Fruit fly (Drosophila melanogaster) whole organism, embryonic: ENCODE data around the gene RabX5.

Experiments used
- ATbp ChIP-seq: fragments of 200-800 bp; sonication (Bioruptor generic); optimal IDR thresholded peaks from 2 replicates; lab custom pipeline; 2017; ENCODE audit warnings: missing biosample characterization, mild to moderate bottlenecking, missing genetic modification characterization, missing genetic modification reagents
- Atf-2 ChIP-seq: fragments of 200-800 bp; sonication (Bioruptor generic); optimal IDR thresholded peaks from 2 replicates; lab custom pipeline; 2016; ENCODE audit warnings: missing biosample characterization, missing genetic modification characterization
- CG10565 ChIP-seq: fragments of 200-800 bp; sonication (Bioruptor generic); optimal IDR thresholded peaks from 3 replicates; lab custom pipeline; 2016; ENCODE audit warnings: missing biosample characterization, mild to moderate bottlenecking, missing genetic modification characterization
- CG12236 ChIP-seq: fragments of 200-800 bp; sonication (Bioruptor generic); optimal IDR thresholded peaks from 2 replicates; lab custom pipeline; 2016; ENCODE audit warnings: missing biosample characterization, missing genetic modification characterization
- CG12299 ChIP-seq: fragments of 200-800 bp; sonication (Bioruptor generic); optimal IDR thresholded peaks from 2 replicates; lab custom pipeline; 2018; ENCODE audit warnings: missing biosample characterization, mild to moderate bottlenecking, missing genetic modification characterization
- CG12769 ChIP-seq: fragments of 200-800 bp; sonication (Bioruptor generic); optimal IDR thresholded peaks from 2 replicates; lab custom pipeline; 2019; ENCODE audit warnings: missing biosample characterization, mild to moderate bottlenecking, missing genetic modification characterization, moderate library complexity
- CG15073 ChIP-seq: fragments of 200-800 bp; sonication (Bioruptor generic); optimal IDR thresholded peaks from 2 replicates; lab custom pipeline; 2016; ENCODE audit warnings: missing biosample characterization, missing genetic modification characterization
- CG16863 ChIP-seq: fragments of 200-800 bp; sonication (Bioruptor generic); optimal IDR thresholded peaks from 3 replicates; lab custom pipeline; 2016; ENCODE audit warnings: missing biosample characterization, missing genetic modification characterization
- CG17568 ChIP-seq: fragments of 200-800 bp; sonication (Bioruptor generic); optimal IDR thresholded peaks from 2 replicates; lab custom pipeline; 2018; ENCODE audit warnings: missing biosample characterization, mild to moderate bottlenecking, missing genetic modification characterization, moderate library complexity
- CG17802 ChIP-seq: fragments of 200-800 bp; sonication (Bioruptor generic); optimal IDR thresholded peaks from 2 replicates; lab custom pipeline; 2018; ENCODE audit warnings: missing biosample characterization, mild to moderate bottlenecking, missing genetic modification characterization, moderate library complexity
- CG2199 ChIP-seq: fragments of 200-800 bp; sonication (Bioruptor generic); IDR thresholded peaks from 3 replicates; pipeline ENCODE4 v1.3.6; 2022; ENCODE audit warnings: missing biosample characterization, missing genetic modification characterization
- CG32767 ChIP-seq: fragments of 200-800 bp; sonication (Bioruptor generic); IDR thresholded peaks from 2 replicates; pipeline ENCODE4 v1.3.6; 2022; ENCODE audit warnings: missing biosample characterization, missing genetic modification characterization
- CG34224 ChIP-seq: fragments of 200-800 bp; sonication (Bioruptor generic); IDR thresholded peaks from 3 replicates; pipeline ENCODE4 v1.3.6; 2022; ENCODE audit warnings: missing biosample characterization, missing genetic modification characterization; ENCODE audit not compliant: partially characterized antibody
- CG4404 ChIP-seq: fragments of 200-800 bp; sonication (Bioruptor generic); IDR thresholded peaks from 2 replicates; pipeline ENCODE4 v1.3.6; 2022; ENCODE audit warnings: missing biosample characterization, missing genetic modification characterization
- CG5245 ChIP-seq: fragments of 200-800 bp; sonication (Bioruptor generic); optimal IDR thresholded peaks from 3 replicates; lab custom pipeline; 2016; ENCODE audit warnings: missing biosample characterization, missing genetic modification characterization
- CG5953 ChIP-seq: fragments of 200-800 bp; sonication (Bioruptor generic); IDR thresholded peaks from 2 replicates; pipeline ENCODE4 v1.3.6; 2022; ENCODE audit warnings: missing biosample characterization, missing genetic modification characterization
- CG9727 ChIP-seq: fragments of 200-800 bp; sonication (Bioruptor generic); optimal IDR thresholded peaks from 3 replicates; lab custom pipeline; 2017; ENCODE audit warnings: missing biosample characterization, mild to moderate bottlenecking, missing genetic modification characterization
- CoRest ChIP-seq: fragments of 200-800 bp; sonication (Bioruptor generic); optimal IDR thresholded peaks from 3 replicates; lab custom pipeline; 2018; ENCODE audit warnings: missing biosample characterization, mild to moderate bottlenecking, missing genetic modification characterization, moderate library complexity
- Dp ChIP-seq: fragments of 200-800 bp; sonication (Bioruptor generic); optimal IDR thresholded peaks from 2 replicates; lab custom pipeline; 2018; ENCODE audit warnings: missing biosample characterization, mild to moderate bottlenecking, missing genetic modification characterization, moderate library complexity
- Hmr ChIP-seq: fragments of 200-800 bp; sonication (Bioruptor generic); optimal IDR thresholded peaks from 3 replicates; lab custom pipeline; 2017; ENCODE audit warnings: mild to moderate bottlenecking, missing biosample characterization, missing genetic modification reagents, missing genetic modification characterization
- Hr3 ChIP-seq: fragments of 200-800 bp; sonication (Bioruptor generic); optimal IDR thresholded peaks from 3 replicates; lab custom pipeline; 2016; ENCODE audit warnings: missing biosample characterization, missing genetic modification characterization
- Jarid2 ChIP-seq: fragments of 200-800 bp; sonication (Bioruptor generic); optimal IDR thresholded peaks from 3 replicates; lab custom pipeline; 2017; ENCODE audit warnings: mild to moderate bottlenecking, missing biosample characterization, missing genetic modification reagents, missing genetic modification characterization
- Lhr ChIP-seq: fragments of 200-800 bp; sonication (Bioruptor generic); optimal IDR thresholded peaks from 3 replicates; lab custom pipeline; 2017; ENCODE audit warnings: mild to moderate bottlenecking, missing biosample characterization, missing genetic modification reagents, missing genetic modification characterization
- Med ChIP-seq: fragments of 200-800 bp; sonication (Bioruptor generic); peaks from one replicate; lab custom pipeline; 2016; ENCODE audit warnings: missing biosample characterization, missing genetic modification characterization, mild to moderate bottlenecking, inconsistent platforms, moderate library complexity
- NfI ChIP-seq: fragments of 200-800 bp; sonication (Bioruptor generic); optimal IDR thresholded peaks from 3 replicates; lab custom pipeline; 2018; ENCODE audit warnings: missing biosample characterization, mild to moderate bottlenecking, missing genetic modification characterization, moderate library complexity
- Ssrp ChIP-seq: fragments of 200-800 bp; sonication (Bioruptor generic); optimal IDR thresholded peaks from 2 replicates; lab custom pipeline; 2018; ENCODE audit warnings: missing biosample characterization, mild to moderate bottlenecking, missing genetic modification characterization, moderate library complexity
- TFAM ChIP-seq: fragments of 200-800 bp; sonication (Bioruptor generic); optimal IDR thresholded peaks from 2 replicates; lab custom pipeline; 2017; ENCODE audit warnings: missing biosample characterization, missing genetic modification characterization, inconsistent platforms
- Trl ChIP-seq, 3 experiments: fragments of >200 bp in 2 of 3; fragments of 200-800 bp in 1 of 3; sonication (Bioruptor generic) in 1 of 3; optimal IDR thresholded peaks; 2 replicates in 1 of 3; 3 replicates in 2 of 3; lab custom pipeline; 2016 to 2017; ENCODE audit warnings: missing biosample characterization in 1 of 3, missing genetic modification characterization in 1 of 3
- Vsx1 ChIP-seq: fragments of 200-800 bp; sonication (Bioruptor generic); optimal IDR thresholded peaks from 2 replicates; lab custom pipeline; 2017; ENCODE audit warnings: missing biosample characterization, mild to moderate bottlenecking, missing genetic modification characterization, missing genetic modification reagents
- Xbp1 ChIP-seq: fragments of 200-800 bp; sonication (Bioruptor generic); optimal IDR thresholded peaks from 3 replicates; lab custom pipeline; 2016; ENCODE audit warnings: missing biosample characterization, mild to moderate bottlenecking, missing genetic modification characterization
- amos ChIP-seq: fragments of 200-800 bp; sonication (Bioruptor generic); IDR thresholded peaks from 2 replicates; pipeline ENCODE4 v1.3.6; 2022; ENCODE audit warnings: missing biosample characterization, missing genetic modification characterization; ENCODE audit not compliant: partially characterized antibody
- crc ChIP-seq: fragments of 200-800 bp; sonication (Bioruptor generic); optimal IDR thresholded peaks from 2 replicates; lab custom pipeline; 2016; ENCODE audit warnings: missing biosample characterization, missing genetic modification characterization
- ewg ChIP-seq: fragments of 200-800 bp; sonication (Bioruptor generic); optimal IDR thresholded peaks from 3 replicates; lab custom pipeline; 2017; ENCODE audit warnings: mild to moderate bottlenecking, missing biosample characterization, missing genetic modification reagents, missing genetic modification characterization
- gro ChIP-seq: fragments of 200-800 bp; sonication (Bioruptor generic); optimal IDR thresholded peaks from 2 replicates; lab custom pipeline; 2016; ENCODE audit warnings: missing biosample characterization, missing genetic modification characterization
- kay ChIP-seq: fragments of 200-800 bp; sonication (Bioruptor generic); optimal IDR thresholded peaks from 2 replicates; lab custom pipeline; 2016; ENCODE audit warnings: missing biosample characterization, missing genetic modification characterization
- kni ChIP-seq: fragments of 200-800 bp; sonication (Bioruptor generic); optimal IDR thresholded peaks from 3 replicates; lab custom pipeline; 2017; ENCODE audit warnings: mild to moderate bottlenecking, missing biosample characterization, missing genetic modification reagents, missing genetic modification characterization
- nom ChIP-seq: fragments of 200-800 bp; sonication (Bioruptor generic); optimal IDR thresholded peaks from 2 replicates; lab custom pipeline; 2017; ENCODE audit warnings: missing biosample characterization, missing genetic modification characterization, mild to moderate bottlenecking, moderate library complexity, missing genetic modification reagents
- pb ChIP-seq: fragments of 200-800 bp; sonication (Bioruptor generic); optimal IDR thresholded peaks from 3 replicates; lab custom pipeline; 2016; ENCODE audit warnings: missing biosample characterization, missing genetic modification characterization
- pho ChIP-seq: fragments of 200-800 bp; sonication (Bioruptor generic); optimal IDR thresholded peaks from 2 replicates; lab custom pipeline; 2016; ENCODE audit warnings: missing biosample characterization, missing genetic modification characterization
- scrt ChIP-seq: fragments of 200-800 bp; sonication (Bioruptor generic); optimal IDR thresholded peaks from 2 replicates; lab custom pipeline; 2018; ENCODE audit warnings: missing biosample characterization, mild to moderate bottlenecking, missing genetic modification characterization, moderate library complexity
- sim ChIP-seq: fragments of 200-800 bp; sonication (Bioruptor generic); IDR thresholded peaks from 2 replicates; pipeline ENCODE4 v1.3.6; 2022; ENCODE audit warnings: missing biosample characterization, missing genetic modification characterization
- sima ChIP-seq: fragments of 200-800 bp; sonication (Bioruptor generic); optimal IDR thresholded peaks from 2 replicates; lab custom pipeline; 2016; ENCODE audit warnings: missing biosample characterization, missing genetic modification characterization
- slou ChIP-seq: fragments of 200-800 bp; sonication (Bioruptor generic); optimal IDR thresholded peaks from 3 replicates; lab custom pipeline; 2016; ENCODE audit warnings: missing biosample characterization, missing genetic modification characterization
- tin ChIP-seq: fragments of 200-800 bp; sonication (Bioruptor generic); optimal IDR thresholded peaks from 3 replicates; lab custom pipeline; 2016; ENCODE audit warnings: missing biosample characterization, missing genetic modification characterization
- toy ChIP-seq: fragments of 200-800 bp; sonication (Bioruptor generic); IDR thresholded peaks from 2 replicates; pipeline ENCODE4 v1.3.6; 2022; ENCODE audit warnings: missing biosample characterization, missing genetic modification characterization
- tup ChIP-seq: fragments of 200-800 bp; sonication (Bioruptor generic); optimal IDR thresholded peaks from 2 replicates; lab custom pipeline; 2016; ENCODE audit warnings: missing biosample characterization, mild to moderate bottlenecking, missing genetic modification characterization, moderate library complexity
- tx ChIP-seq: fragments of 200-800 bp; sonication (Bioruptor generic); optimal IDR thresholded peaks from 2 replicates; lab custom pipeline; 2016; ENCODE audit warnings: missing biosample characterization, missing genetic modification characterization
- wor ChIP-seq: fragments of 200-800 bp; sonication (Bioruptor generic); IDR thresholded peaks from 2 replicates; pipeline ENCODE4 v1.3.6; 2022; ENCODE audit warnings: missing biosample characterization, missing genetic modification characterization
- zen ChIP-seq: fragments of 200-800 bp; sonication (Bioruptor generic); optimal IDR thresholded peaks from 3 replicates; lab custom pipeline; 2018; ENCODE audit warnings: missing biosample characterization, mild to moderate bottlenecking, missing genetic modification characterization, moderate library complexity

RabX5 gene

dm6 chr3L:1639185-1639812 is 30.6 kb downstream of the RabX5 start, which contains the start of the genes Mettl2 and Bgb (continued):
- TF ChIP-seq ATbp (GFP tag; lab: Kevin White, UChicago) (no peak), CG12769 (tag; lab: Kevin White, UChicago) (no peak), toy (peak; percentile 51; the same call in 1 of the 2 replicates), CG16863 (GFP tag; lab: Kevin White, UChicago) (peak; percentile 49), crc (GFP tag; lab: Kevin White, UChicago) (peak; percentile 57), CG9727 (GFP tag; lab: Kevin White, UChicago) (peak; percentile 72), slou (GFP tag; lab: Kevin White, UChicago) (peak; percentile 63), CG12236 (GFP tag; lab: Kevin White, UChicago) (peak; percentile 20), gro (GFP tag; lab: Kevin White, UChicago) (peak; percentile 81), CG12299 (tag; lab: Kevin White, UChicago) (no peak), CG32767 (GFP tag; lab: Robert Waterston, UW) (peak; percentile 86), pb (GFP tag; lab: Kevin White, UChicago) (peak; percentile 46), CG2199 (GFP tag; lab: Robert Waterston, UW) (no peak), kay (GFP tag; lab: Kevin White, UChicago) (peak; percentile 74), Lhr (GFP tag; lab: Kevin White, UChicago) (no peak), Hmr (GFP tag; lab: Kevin White, UChicago) (peak; percentile 63), tin (GFP tag; lab: Kevin White, UChicago) (peak; percentile 86), sima (GFP tag; lab: Kevin White, UChicago) (peak; percentile 40), Xbp1 (peak; percentile 87), CG5245 (GFP tag; lab: Kevin White, UChicago) (peak; percentile 65), CoRest (tag; lab: Kevin White, UChicago) (peak; percentile 83), Dp (GFP tag; lab: Kevin White, UChicago) (peak; percentile 62), Trl (optimal IDR thresholded peaks at IDR 0.05; lab: Kevin White, UChicago) (peak in 1 of 2 experiments; percentile 9), Trl (GFP tag; optimal IDR thresholded peaks at IDR 0.05; lab: Kevin White, UChicago) (peak; percentile 83), Ssrp (tag; lab: Kevin White, UChicago) (peak; percentile 73), CG34224 (GFP tag; lab: Robert Waterston, UW) (peak; percentile 70), tup (GFP tag; lab: Kevin White, UChicago) (no peak), sim (GFP tag; lab: Robert Waterston, UW) (no peak), zen (tag; lab: Kevin White, UChicago) (peak; percentile 74), CG15073 (GFP tag; lab: Kevin White, UChicago) (no peak), Atf-2 (GFP tag; lab: Kevin White, UChicago) (peak; percentile 64), Hr3 (GFP tag; lab: Kevin White, UChicago) (peak; percentile 80), CG17802 (tag; lab: Kevin White, UChicago) (peak; percentile 34), pho (GFP tag; lab: Kevin White, UChicago) (peak; percentile 84), Vsx1 (GFP tag; lab: Kevin White, UChicago) (no peak), wor (GFP tag; lab: Robert Waterston, UW) (peak; percentile 53), tx (GFP tag; lab: Kevin White, UChicago) (peak; percentile 76), scrt (GFP tag; lab: Kevin White, UChicago) (no peak), NfI (GFP tag; lab: Kevin White, UChicago) (peak; percentile 64), ewg (peak; percentile 29), CG5953 (GFP tag; lab: Robert Waterston, UW) (no peak), CG10565 (peak; percentile 1), amos (GFP tag; lab: Robert Waterston, UW) (peak; percentile 66), CG17568 (GFP tag; lab: Kevin White, UChicago) (no peak), nom (GFP tag; lab: Kevin White, UChicago) (peak; percentile 9), CG4404 (GFP tag; lab: Robert Waterston, UW) (peak; percentile 90), kni (GFP tag; lab: Kevin White, UChicago) (peak; percentile 25), Jarid2 (GFP tag; lab: Kevin White, UChicago) (no peak), Med (GFP tag; lab: Kevin White, UChicago) (peak; percentile 94), TFAM (GFP tag; lab: Kevin White, UChicago) (no peak)
